Worm (Caenorhabditis elegans): ENCODE measurements around the gene K08F4.12.

DNA sequence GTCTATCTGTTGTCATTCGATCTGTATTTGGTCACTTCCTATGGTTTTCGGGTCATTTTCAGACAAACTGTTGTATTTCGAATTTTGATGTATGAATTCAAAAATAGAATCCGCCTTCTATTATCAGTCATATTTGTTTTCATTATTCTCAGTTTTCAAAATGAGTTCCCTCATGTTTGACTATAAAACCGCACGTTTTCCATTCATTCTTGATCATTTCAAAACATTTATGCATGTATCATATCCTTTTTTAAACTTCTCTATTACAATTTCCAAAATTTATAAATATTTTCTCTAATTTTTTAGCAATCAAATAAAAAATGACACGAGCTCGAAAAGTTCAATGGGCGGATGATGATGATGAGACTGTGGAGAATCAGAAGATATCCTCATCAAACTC, at the start of gene K08F4.12:
- TF ChIP-seq unc-62 (GFP tag; optimal IDR thresholded peaks at IDR 0.05): no peak
- TF ChIP-seq ztf-11 (tag; optimal IDR thresholded peaks at IDR 0.05): no peak
- no peak for TF ChIP-seq nhr-28 (tag; optimal IDR thresholded peaks at IDR 0.05)
- no peak for TF ChIP-seq snpc-4 (tag; optimal IDR thresholded peaks at IDR 0.05)
- no peak for TF ChIP-seq nhr-12 (tag; optimal IDR thresholded peaks at IDR 0.05)
- TF ChIP-seq pha-4 (tag; optimal IDR thresholded peaks at IDR 0.05): no peak
- TF ChIP-seq ham-2 (GFP tag; optimal IDR thresholded peaks at IDR 0.05): no peak
- no peak for TF ChIP-seq blmp-1 (tag; optimal IDR thresholded peaks at IDR 0.05)
- TF ChIP-seq unc-39 (tag; optimal IDR thresholded peaks at IDR 0.05): no peak
- no peak for TF ChIP-seq ces-1 (GFP tag; optimal IDR thresholded peaks at IDR 0.05)
